Fruit fly (Drosophila melanogaster) whole organism, embryonic: Measurements from ENCODE around the gene CG31468.

Experiments used
- CG9797 ChIP-seq: fragments of 200-800 bp; sonication (Bioruptor generic); optimal IDR thresholded peaks from 3 replicates; lab custom pipeline; 2018; ENCODE audit warnings: missing biosample characterization, mild to moderate bottlenecking, missing genetic modification characterization
- Eip74EF ChIP-seq, 2 experiments: fragments of 200-800 bp in 1 of 2; fragments of >200 bp in 1 of 2; sonication (Bioruptor generic) in 1 of 2; optimal IDR thresholded peaks; 2 replicates each; lab custom pipeline; 2017 to 2019; ENCODE audit warnings: missing biosample characterization in 2 of 2, missing genetic modification characterization in 2 of 2, mild to moderate bottlenecking in 1 of 2, moderate library complexity in 1 of 2
- Hr39 ChIP-seq: fragments of >200 bp; optimal IDR thresholded peaks from 2 replicates; lab custom pipeline; 2017
- Med ChIP-seq: fragments of 200-800 bp; sonication (Bioruptor generic); peaks from one replicate; lab custom pipeline; 2016; ENCODE audit warnings: missing biosample characterization, missing genetic modification characterization, mild to moderate bottlenecking, inconsistent platforms, moderate library complexity
- Neu2 ChIP-seq: fragments of 200-800 bp; sonication (Bioruptor generic); optimal IDR thresholded peaks from 3 replicates; lab custom pipeline; 2016; ENCODE audit warnings: missing biosample characterization, missing genetic modification characterization, borderline replicate concordance
- Sin3A ChIP-seq: fragments of >200 bp; optimal IDR thresholded peaks from 2 replicates; lab custom pipeline; 2018
- az2 ChIP-seq: fragments of 200-800 bp; sonication (Bioruptor generic); optimal IDR thresholded peaks from 3 replicates; lab custom pipeline; 2016; ENCODE audit warnings: missing biosample characterization, missing genetic modification characterization
- cwo ChIP-seq: fragments of 200-800 bp; sonication (Bioruptor generic); optimal IDR thresholded peaks from 3 replicates; lab custom pipeline; 2017; ENCODE audit warnings: missing biosample characterization, missing genetic modification characterization, mild to moderate bottlenecking, moderate library complexity, missing genetic modification reagents
- sob ChIP-seq: fragments of 200-800 bp; sonication (Bioruptor generic); IDR thresholded peaks from 2 replicates; pipeline ENCODE4 v1.3.6; 2022; ENCODE audit warnings: missing biosample characterization, missing genetic modification characterization

DNA sequence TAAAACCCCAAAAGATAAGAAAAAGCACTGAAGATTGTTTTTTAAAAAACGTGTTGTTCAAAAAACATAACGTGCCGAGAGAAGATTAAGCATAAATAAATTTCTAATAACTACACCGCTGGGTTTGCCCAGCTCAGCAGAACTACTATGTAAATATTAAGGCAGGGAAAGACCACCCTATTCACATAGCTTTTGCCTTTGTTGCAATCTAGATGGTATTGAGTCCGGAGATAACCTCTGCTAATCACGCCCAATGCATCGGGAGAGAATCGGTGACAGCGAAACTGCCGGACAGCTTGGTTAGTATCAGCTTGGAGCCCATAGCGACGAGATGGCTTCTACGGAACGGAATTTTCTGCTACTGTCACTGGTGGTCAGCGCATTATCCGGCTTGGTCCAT lies 14.2 kb downstream of the CG31468 start, which contains the start of gene SPE:
- TF ChIP-seq sob, result no peak
- TF ChIP-seq Eip74EF (GFP tag; optimal IDR thresholded peaks at IDR 0.05; lab: Kevin White, UChicago), result no peak
- no peak for TF ChIP-seq Neu2
- no peak for TF ChIP-seq cwo (GFP tag; lab: Kevin White, UChicago)
- TF ChIP-seq Sin3A (lab: Kevin White, UChicago), result no peak
- no peak for TF ChIP-seq CG9797
- TF ChIP-seq az2, result no peak
- TF ChIP-seq Med (GFP tag; lab: Kevin White, UChicago), result no peak
- no peak for TF ChIP-seq Hr39 (lab: Kevin White, UChicago)
